Worm (Caenorhabditis elegans): ENCODE data around the gene sdz-8.

Gene sdz-8

ce11 chrV:11470210-11470713 is 45.7 kb downstream of the sdz-8 start, which contains the start of gene aat-6:
Gene aat-6, minus strand, starts transcription at chrV:11470663.
- TF ChIP-seq ceh-16 (tag; optimal IDR thresholded peaks at IDR 0.05) (no peak), blmp-1 (tag; optimal IDR thresholded peaks at IDR 0.05; ENCODE audit: insufficient read depth) (no peak), nhr-23 (tag; optimal IDR thresholded peaks at IDR 0.05) (no peak), zag-1 (tag; optimal IDR thresholded peaks at IDR 0.05) (no peak), sma-9 (GFP tag; optimal IDR thresholded peaks at IDR 0.05) (peak; percentile 54), sma-9 (tag; optimal IDR thresholded peaks at IDR 0.05) (no peak), sem-4 (tag; optimal IDR thresholded peaks at IDR 0.05) (no peak), crh-2 (tag; optimal IDR thresholded peaks at IDR 0.05) (peak; percentile 21), lin-39 (tag; optimal IDR thresholded peaks at IDR 0.05) (no peak), ztf-11 (tag; optimal IDR thresholded peaks at IDR 0.05) (no peak), fos-1 (tag; optimal IDR thresholded peaks at IDR 0.05) (peak; percentile 82), ztf-4 (tag; optimal IDR thresholded peaks at IDR 0.05) (no peak)

Measured in whole organism, L2 larva.